Worm (Caenorhabditis elegans): ENCODE measurements around the gene fbxa-59.

ce11 chrIII:907990-908389 lies 35.3 kb downstream of the fbxa-59 start:
- TF ChIP-seq hsf-1 (GFP tag; IDR thresholded peaks at IDR 0.05) (no peak), lin-35 (GFP tag; optimal IDR thresholded peaks at IDR 0.05) (no peak), snpc-1.3 (tag; optimal IDR thresholded peaks at IDR 0.05; ENCODE audit: insufficient read depth) (no peak), ztf-6 (GFP tag; IDR thresholded peaks at IDR 0.05) (no peak), egl-44 (GFP tag; IDR thresholded peaks at IDR 0.05) (no peak), nhr-90 (tag; optimal IDR thresholded peaks at IDR 0.05) (no peak), lir-1 (GFP tag; conservative IDR thresholded peaks at IDR 0.05) (no peak)
